Worm (Caenorhabditis elegans) whole organism, early embryonic: Measurements from ENCODE around the gene sqt-1.

Experiments
- B0310.2 ChIP-seq: sonication (generic microtip); optimal IDR thresholded peaks from 2 replicates; lab custom pipeline; 2016; ENCODE audit warnings: mild to moderate bottlenecking, missing genetic modification characterization, missing compliant biosample characterization
- F13C5.2 ChIP-seq: sonication (generic microtip); optimal IDR thresholded peaks from 2 replicates; lab custom pipeline; 2017; ENCODE audit warnings: mild to moderate bottlenecking, missing genetic modification characterization, inconsistent platforms, missing compliant biosample characterization
- ama-1 ChIP-seq: fragments of 150-350 bp; optimal IDR thresholded peaks from 2 replicates; lab custom pipeline; 2014
- ceh-36 ChIP-seq: sonication (generic microtip); optimal IDR thresholded peaks from 2 replicates; lab custom pipeline; 2016; ENCODE audit warnings: missing genetic modification characterization, inconsistent platforms, missing compliant biosample characterization
- ets-7 ChIP-seq: sonication (generic microtip); optimal IDR thresholded peaks from 2 replicates; lab custom pipeline; 2016; ENCODE audit warnings: missing genotype, missing genetic modification characterization, missing compliant biosample characterization
- hmg-4 ChIP-seq: fragments of 200-800 bp; sonication (Bioruptor generic); optimal IDR thresholded peaks from 2 replicates; lab custom pipeline; 2018; ENCODE audit warnings: mild to moderate bottlenecking, missing genetic modification characterization, missing compliant biosample characterization
- pes-1 ChIP-seq: fragments of 200-800 bp; sonication (Bioruptor generic); IDR thresholded peaks from 2 replicates; pipeline ENCODE4 v1.3.6; 2022; ENCODE audit warnings: missing genetic modification reagents, missing genetic modification characterization, missing compliant biosample characterization
- sea-1 ChIP-seq: fragments of 200-800 bp; sonication (Bioruptor generic); conservative IDR thresholded peaks from 2 replicates; pipeline ENCODE4 v1.3.6; 2022; ENCODE audit warnings: missing genetic modification characterization, missing compliant biosample characterization

- TF ChIP-seq hmg-4 (no peak), sea-1 (GFP tag; lab: Robert Waterston, UW) (no peak), ets-7 (tag; lab: Kevin White, UChicago) (peak; percentile 73), B0310.2 (tag; lab: Kevin White, UChicago) (no peak), F13C5.2 (tag; lab: Kevin White, UChicago) (no peak), ama-1 (lab: Kevin White, UChicago) (no peak), pes-1 (GFP tag; lab: Robert Waterston, UW) (no peak), ceh-36 (no peak)
Observed at ce11 chrII:11288148-11288547, 49.5 kb downstream of the sqt-1 start.
